Worm (Caenorhabditis elegans) whole organism, early embryonic: ENCODE measurements around the gene orc-5.
"Not testable (repeated sequence)": the region's sequence is repeated elsewhere in the genome, so short reads cannot be mapped to it uniquely, and the experiment has no call there.

Source experiments
- B0310.2 ChIP-seq: sonication (generic microtip); optimal IDR thresholded peaks from 2 replicates; lab custom pipeline; 2016; ENCODE audit warnings: mild to moderate bottlenecking, missing genetic modification characterization, missing compliant biosample characterization
- F13C5.2 ChIP-seq: sonication (generic microtip); optimal IDR thresholded peaks from 2 replicates; lab custom pipeline; 2017; ENCODE audit warnings: mild to moderate bottlenecking, missing genetic modification characterization, inconsistent platforms, missing compliant biosample characterization
- aly-1 ChIP-seq: sonication (generic microtip); optimal IDR thresholded peaks from 2 replicates; lab custom pipeline; 2016; ENCODE audit warnings: missing genetic modification characterization, missing compliant biosample characterization
- ama-1 ChIP-seq: fragments of 150-350 bp; optimal IDR thresholded peaks from 2 replicates; lab custom pipeline; 2014
- ceh-13 ChIP-seq: fragments of 200-800 bp; sonication (Bioruptor generic); optimal IDR thresholded peaks from 2 replicates; lab custom pipeline; 2018; ENCODE audit warnings: mild to moderate bottlenecking, missing genetic modification characterization, missing compliant biosample characterization
- ceh-36 ChIP-seq: sonication (generic microtip); optimal IDR thresholded peaks from 2 replicates; lab custom pipeline; 2016; ENCODE audit warnings: missing genetic modification characterization, inconsistent platforms, missing compliant biosample characterization
- ets-7 ChIP-seq: sonication (generic microtip); optimal IDR thresholded peaks from 2 replicates; lab custom pipeline; 2016; ENCODE audit warnings: missing genotype, missing genetic modification characterization, missing compliant biosample characterization
- hmbx-1 ChIP-seq: sonication (generic microtip); optimal IDR thresholded peaks from 2 replicates; lab custom pipeline; 2016; ENCODE audit warnings: mild to moderate bottlenecking, missing genetic modification characterization, missing compliant biosample characterization
- hmg-4 ChIP-seq: fragments of 200-800 bp; sonication (Bioruptor generic); optimal IDR thresholded peaks from 2 replicates; lab custom pipeline; 2018; ENCODE audit warnings: mild to moderate bottlenecking, missing genetic modification characterization, missing compliant biosample characterization
- hnd-1 ChIP-seq: sonication (generic microtip); optimal IDR thresholded peaks from 2 replicates; lab custom pipeline; 2016; ENCODE audit warnings: missing genetic modification characterization, missing compliant biosample characterization
- pes-1 ChIP-seq: fragments of 200-800 bp; sonication (Bioruptor generic); IDR thresholded peaks from 2 replicates; pipeline ENCODE4 v1.3.6; 2022; ENCODE audit warnings: missing genetic modification reagents, missing genetic modification characterization, missing compliant biosample characterization
- scrt-1 ChIP-seq: fragments of 200-800 bp; sonication (Bioruptor generic); IDR thresholded peaks from 2 replicates; pipeline ENCODE4 v1.3.6; 2022; ENCODE audit warnings: missing genetic modification characterization, missing compliant biosample characterization
- sea-1 ChIP-seq: fragments of 200-800 bp; sonication (Bioruptor generic); conservative IDR thresholded peaks from 2 replicates; pipeline ENCODE4 v1.3.6; 2022; ENCODE audit warnings: missing genetic modification characterization, missing compliant biosample characterization
- tbx-11 ChIP-seq: fragments of 200-800 bp; sonication (Bioruptor generic); IDR thresholded peaks from 2 replicates; pipeline ENCODE4 v1.3.6; 2022; ENCODE audit warnings: missing genetic modification characterization, missing compliant biosample characterization
- tbx-37 ChIP-seq: fragments of 200-800 bp; sonication (Bioruptor generic); conservative IDR thresholded peaks from 2 replicates; pipeline ENCODE4 v1.3.6; 2022; ENCODE audit warnings: missing genetic modification reagents, missing genetic modification characterization, missing compliant biosample characterization
- tra-4 ChIP-seq: sonication (generic microtip); optimal IDR thresholded peaks from 2 replicates; lab custom pipeline; 2017; ENCODE audit warnings: missing genetic modification characterization, missing compliant biosample characterization

orc-5 gene

ce11 chrIV:10695203-10695602 is 39.2 kb downstream of the orc-5 start, which contains the start of gene R102.4:
Gene R102.4 (minus strand): TSS chrIV:10695303.
- TF ChIP-seq scrt-1 (GFP tag; lab: Robert Waterston, UW): no peak
- no peak for TF ChIP-seq tbx-11 (GFP tag; lab: Robert Waterston, UW)
- no peak for TF ChIP-seq pes-1
- no peak for TF ChIP-seq tra-4 (tag; lab: Kevin White, UChicago)
- TF ChIP-seq F13C5.2 (tag; lab: Kevin White, UChicago): no peak

DNA sequence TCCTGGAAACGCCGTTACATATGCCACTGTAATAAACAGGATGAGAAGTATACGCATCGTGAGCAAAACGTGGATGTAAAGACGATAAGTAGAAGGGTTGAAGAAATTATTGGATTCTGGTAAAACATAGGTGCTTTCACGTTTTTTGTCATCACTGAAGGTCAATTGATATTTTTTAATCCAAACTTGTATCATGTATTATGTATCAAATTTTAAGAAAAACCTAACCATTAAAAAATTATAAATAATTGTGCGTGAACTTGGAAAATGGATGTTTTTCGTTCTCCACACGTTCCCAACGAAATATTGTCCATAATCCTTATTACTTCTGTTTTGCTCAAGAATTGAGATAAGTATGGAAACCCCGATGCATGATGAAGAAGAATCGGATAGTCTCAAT is 44.2 kb downstream of the orc-5 start, which contains the start of gene R102.8:
Gene R102.8, minus strand, starts transcription at position 101 of the 400 bp plus-strand sequence.
- TF ChIP-seq hmg-4 (GFP tag; lab: Kevin White, UChicago): no peak
- no peak for TF ChIP-seq hnd-1 (tag; lab: Kevin White, UChicago)
- TF ChIP-seq pes-1: no peak
- TF ChIP-seq ama-1: no peak
- no peak for TF ChIP-seq F13C5.2 (tag; lab: Kevin White, UChicago)

DNA sequence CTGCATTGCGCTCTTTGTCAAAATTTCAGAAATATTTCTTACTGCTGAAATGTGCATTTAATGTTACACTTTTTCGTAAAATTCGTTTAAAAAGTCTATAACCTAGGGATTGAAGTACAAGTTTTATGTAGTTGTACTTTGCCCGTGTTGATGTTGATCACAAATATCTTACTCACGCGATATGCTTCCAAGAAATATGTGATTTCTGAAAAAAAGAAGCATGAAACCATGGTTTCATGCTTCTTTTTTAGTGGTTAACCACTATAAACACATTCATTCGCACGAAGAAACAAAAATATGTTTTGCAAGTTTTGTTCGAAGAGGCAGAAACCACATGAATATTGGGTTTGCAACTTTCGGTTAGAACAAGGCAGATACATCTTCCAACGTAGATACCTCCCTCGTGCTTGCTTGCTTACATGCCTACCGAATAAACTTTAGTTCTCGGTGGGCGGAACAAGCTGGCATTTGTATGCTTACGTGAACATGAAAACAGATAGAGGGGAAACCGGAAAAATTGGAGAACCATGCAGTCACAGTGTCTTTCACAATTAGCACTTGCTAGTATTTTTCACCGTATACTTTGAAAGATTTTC is 45.3 kb downstream of the orc-5 start, which contains the start of gene R102.3:
Gene R102.3, plus strand, starts transcription at position 546 of the 596 bp plus-strand sequence.
- TF ChIP-seq pes-1 (no peak), ceh-36 (tag; lab: Kevin White, UChicago) (no peak), tbx-11 (GFP tag; lab: Robert Waterston, UW) (no peak), B0310.2 (no peak), scrt-1 (GFP tag; lab: Robert Waterston, UW) (no peak)

ce11 chrIV:10687307-10687706 is 47.1 kb downstream of the orc-5 start, which contains the start of gene R102.2:
Gene R102.2 (plus strand): TSS chrIV:10687607.
- TF ChIP-seq ceh-36 (tag; lab: Kevin White, UChicago); pes-1; B0310.2: not testable (repeated sequence)

DNA sequence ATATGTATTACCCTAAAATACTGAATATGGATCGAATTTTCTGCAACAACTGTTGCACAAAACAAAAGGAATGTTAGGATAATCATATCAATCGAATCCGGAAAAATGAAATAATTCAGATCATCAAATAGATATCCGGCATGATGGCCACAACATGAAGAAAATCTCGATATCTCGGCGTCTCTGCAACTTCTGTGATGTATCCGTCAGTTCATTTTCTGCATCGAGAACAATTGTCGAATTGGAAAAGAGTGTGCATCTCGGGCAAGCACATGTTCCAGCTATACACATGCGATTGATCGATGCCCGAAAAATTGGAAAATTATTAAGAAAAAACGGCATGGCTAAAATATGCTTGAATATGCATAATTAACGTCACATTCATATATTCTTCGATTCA is 48.6 kb downstream of the orc-5 start, which contains the start of the genes K08C7.6 and R102.1:
Gene K08C7.6, minus strand, starts transcription at position 101 of the 400 bp plus-strand sequence.
Gene R102.1, plus strand, starts transcription at position 291 of the 400 bp plus-strand sequence.
- TF ChIP-seq sea-1 (GFP tag; lab: Robert Waterston, UW): no peak
- TF ChIP-seq ama-1: no peak
- TF ChIP-seq F13C5.2 (tag; lab: Kevin White, UChicago): no peak
- no peak for TF ChIP-seq hmg-4 (GFP tag; lab: Kevin White, UChicago)
- no peak for TF ChIP-seq ceh-36 (tag; lab: Kevin White, UChicago)
- no peak for TF ChIP-seq hmbx-1 (tag; lab: Kevin White, UChicago)
- TF ChIP-seq tra-4 (tag; lab: Kevin White, UChicago): no peak
- no peak for TF ChIP-seq scrt-1 (GFP tag; lab: Robert Waterston, UW)
- no peak for TF ChIP-seq ceh-13 (GFP tag; lab: Kevin White, UChicago)
- no peak for TF ChIP-seq tbx-11 (GFP tag; lab: Robert Waterston, UW)
- TF ChIP-seq ets-7 (tag; lab: Kevin White, UChicago): no peak
- no peak for TF ChIP-seq aly-1 (tag; lab: Kevin White, UChicago)
- no peak for TF ChIP-seq tbx-37 (GFP tag; lab: Robert Waterston, UW)
- no peak for TF ChIP-seq pes-1
- TF ChIP-seq B0310.2: no peak
